Worm (Caenorhabditis elegans): ENCODE data around the gene Y24F12A.1.

ce11 chrIV:11565022-11565421 lies 40.0 kb upstream of the Y24F12A.1 start:
- no peak for TF ChIP-seq egl-27 (tag; optimal IDR thresholded peaks at IDR 0.05)
- no peak for TF ChIP-seq ceh-82 (tag; optimal IDR thresholded peaks at IDR 0.05)
- TF ChIP-seq nhr-25 (tag; optimal IDR thresholded peaks at IDR 0.05) = no peak
- no peak for TF ChIP-seq R02D3.7 (tag; optimal IDR thresholded peaks at IDR 0.05)
- TF ChIP-seq lin-15B (tag; optimal IDR thresholded peaks at IDR 0.05) = no peak
- TF ChIP-seq nhr-11 (tag; optimal IDR thresholded peaks at IDR 0.05) = no peak
- no peak for TF ChIP-seq ztf-11 (tag; optimal IDR thresholded peaks at IDR 0.05)
- no peak for TF ChIP-seq nhr-28 (tag; optimal IDR thresholded peaks at IDR 0.05)
- no peak for TF ChIP-seq fos-1 (tag; optimal IDR thresholded peaks at IDR 0.05)
- no peak for TF ChIP-seq nfya-1 (tag; optimal IDR thresholded peaks at IDR 0.05; ENCODE audit: insufficient read depth)
- TF ChIP-seq unc-62 (GFP tag; optimal IDR thresholded peaks at IDR 0.05) = no peak
- TF ChIP-seq pha-4 (tag; optimal IDR thresholded peaks at IDR 0.05) = no peak
